Fruit fly (Drosophila melanogaster) whole organism, embryonic: ENCODE data around the gene Eip63E.

Experiments
- ATbp ChIP-seq: fragments of 200-800 bp; sonication (Bioruptor generic); optimal IDR thresholded peaks from 2 replicates; lab custom pipeline; 2017; ENCODE audit warnings: missing biosample characterization, mild to moderate bottlenecking, missing genetic modification characterization, missing genetic modification reagents
- Abd-B ChIP-seq: fragments of 200-800 bp; sonication (Bioruptor generic); optimal IDR thresholded peaks from 2 replicates; lab custom pipeline; 2018; ENCODE audit warnings: missing biosample characterization, mild to moderate bottlenecking, missing genetic modification characterization, moderate library complexity
- Asciz ChIP-seq: fragments of 200-800 bp; sonication (Bioruptor generic); optimal IDR thresholded peaks from 2 replicates; lab custom pipeline; 2017; ENCODE audit warnings: missing biosample characterization, mild to moderate bottlenecking, missing genetic modification characterization, missing genetic modification reagents
- Atf-2 ChIP-seq: fragments of 200-800 bp; sonication (Bioruptor generic); optimal IDR thresholded peaks from 2 replicates; lab custom pipeline; 2016; ENCODE audit warnings: missing biosample characterization, missing genetic modification characterization
- Bteb2 ChIP-seq: fragments of 200-800 bp; sonication (Bioruptor generic); optimal IDR thresholded peaks from 2 replicates; lab custom pipeline; 2016; ENCODE audit warnings: missing biosample characterization, missing genetic modification characterization
- CG10431 ChIP-seq: fragments of 200-800 bp; sonication (Bioruptor generic); optimal IDR thresholded peaks from 3 replicates; lab custom pipeline; 2018; ENCODE audit warnings: missing biosample characterization, mild to moderate bottlenecking, missing genetic modification characterization
- CG14441 ChIP-seq: fragments of 200-800 bp; sonication (Bioruptor generic); IDR thresholded peaks from 2 replicates; pipeline ENCODE4 v1.3.6; 2022; ENCODE audit warnings: missing biosample characterization, missing genetic modification characterization
- CG15601 ChIP-seq: fragments of 200-800 bp; sonication (Bioruptor generic); optimal IDR thresholded peaks from 3 replicates; lab custom pipeline; 2019; ENCODE audit warnings: missing biosample characterization, mild to moderate bottlenecking, missing genetic modification characterization, moderate library complexity
- CG17568 ChIP-seq: fragments of 200-800 bp; sonication (Bioruptor generic); optimal IDR thresholded peaks from 2 replicates; lab custom pipeline; 2018; ENCODE audit warnings: missing biosample characterization, mild to moderate bottlenecking, missing genetic modification characterization, moderate library complexity
- CG30020 ChIP-seq: fragments of 200-800 bp; optimal IDR thresholded peaks from 2 replicates; lab custom pipeline; 2019; ENCODE audit warnings: missing biosample characterization, mild to moderate bottlenecking, missing genetic modification characterization, moderate library complexity
- CG3281 ChIP-seq: fragments of 200-800 bp; sonication (Bioruptor generic); optimal IDR thresholded peaks from 3 replicates; lab custom pipeline; 2017; ENCODE audit warnings: missing biosample characterization, mild to moderate bottlenecking, missing genetic modification characterization
- CG4854 ChIP-seq: fragments of 200-800 bp; sonication (Bioruptor generic); optimal IDR thresholded peaks from 2 replicates; lab custom pipeline; 2016; ENCODE audit warnings: missing biosample characterization, missing genetic modification characterization, inconsistent platforms
- CG7271 ChIP-seq: fragments of 200-800 bp; sonication (Bioruptor generic); optimal IDR thresholded peaks from 2 replicates; lab custom pipeline; 2018; ENCODE audit warnings: missing biosample characterization, mild to moderate bottlenecking, missing genetic modification characterization, moderate library complexity
- CG9437 ChIP-seq: fragments of 200-800 bp; sonication (Bioruptor generic); optimal IDR thresholded peaks from 2 replicates; lab custom pipeline; 2018; ENCODE audit warnings: missing biosample characterization, mild to moderate bottlenecking, missing genetic modification characterization
- CkIIα-i1 ChIP-seq: fragments of 200-800 bp; sonication (Bioruptor generic); IDR thresholded peaks from 2 replicates; pipeline ENCODE4 v1.3.6; 2022; ENCODE audit warnings: missing biosample characterization, missing genetic modification characterization
- E2f2 ChIP-seq: fragments of 200-800 bp; sonication (Bioruptor generic); IDR thresholded peaks from 2 replicates; pipeline ENCODE4 v1.3.6; 2022; ENCODE audit warnings: missing biosample characterization, missing genetic modification characterization
- Fer1 ChIP-seq: fragments of 200-800 bp; sonication (Bioruptor generic); optimal IDR thresholded peaks from 2 replicates; lab custom pipeline; 2017; ENCODE audit warnings: missing biosample characterization, mild to moderate bottlenecking, missing genetic modification characterization
- Fer2 ChIP-seq: fragments of 200-800 bp; sonication (Bioruptor generic); optimal IDR thresholded peaks from 2 replicates; lab custom pipeline; 2018; ENCODE audit warnings: missing biosample characterization, mild to moderate bottlenecking, missing genetic modification characterization, moderate library complexity
- Hey ChIP-seq: fragments of 200-800 bp; sonication (Bioruptor generic); optimal IDR thresholded peaks from 3 replicates; lab custom pipeline; 2018; ENCODE audit warnings: missing biosample characterization, mild to moderate bottlenecking, missing genetic modification characterization
- Hmx ChIP-seq: fragments of 200-800 bp; sonication (Bioruptor generic); optimal IDR thresholded peaks from 2 replicates; lab custom pipeline; 2016; ENCODE audit warnings: missing biosample characterization, missing genetic modification characterization
- Hsf ChIP-seq: fragments of 200-800 bp; sonication (Bioruptor generic); optimal IDR thresholded peaks from 3 replicates; lab custom pipeline; 2016; ENCODE audit warnings: missing biosample characterization, missing genetic modification characterization
- Jarid2 ChIP-seq: fragments of 200-800 bp; sonication (Bioruptor generic); optimal IDR thresholded peaks from 3 replicates; lab custom pipeline; 2017; ENCODE audit warnings: mild to moderate bottlenecking, missing biosample characterization, missing genetic modification reagents, missing genetic modification characterization
- Myb ChIP-seq: fragments of 200-800 bp; sonication (Bioruptor generic); optimal IDR thresholded peaks from 2 replicates; lab custom pipeline; 2016; ENCODE audit warnings: missing biosample characterization, missing genetic modification characterization
- NK7.1 ChIP-seq: fragments of 200-800 bp; sonication (Bioruptor generic); optimal IDR thresholded peaks from 3 replicates; lab custom pipeline; 2016; ENCODE audit warnings: missing biosample characterization, missing genetic modification characterization
- Ptx1 ChIP-seq: fragments of 200-800 bp; sonication (Bioruptor generic); IDR thresholded peaks from 2 replicates; pipeline ENCODE4 v1.3.6; 2022; ENCODE audit warnings: missing biosample characterization, missing genetic modification characterization
- Rfx ChIP-seq: fragments of 200-800 bp; sonication (Bioruptor generic); IDR thresholded peaks from 2 replicates; pipeline ENCODE4 v1.3.6; 2022; ENCODE audit warnings: missing biosample characterization, missing genetic modification characterization
- Sox100B ChIP-seq: fragments of 200-800 bp; sonication (Bioruptor generic); optimal IDR thresholded peaks from 3 replicates; lab custom pipeline; 2018; ENCODE audit warnings: missing biosample characterization, mild to moderate bottlenecking, missing genetic modification characterization
- Tbp ChIP-seq: fragments of >200 bp; optimal IDR thresholded peaks from 2 replicates; lab custom pipeline; 2018; ENCODE audit warnings: missing biosample characterization, missing genetic modification characterization
- Trl ChIP-seq, 3 experiments: fragments of >200 bp in 2 of 3; fragments of 200-800 bp in 1 of 3; sonication (Bioruptor generic) in 1 of 3; optimal IDR thresholded peaks; 2 replicates in 1 of 3; 3 replicates in 2 of 3; lab custom pipeline; 2016 to 2017; ENCODE audit warnings: missing biosample characterization in 1 of 3, missing genetic modification characterization in 1 of 3
- Usf ChIP-seq: fragments of 200-800 bp; sonication (Bioruptor generic); optimal IDR thresholded peaks from 2 replicates; lab custom pipeline; 2017; ENCODE audit warnings: missing genotype, missing biosample characterization, missing genetic modification characterization
- aop ChIP-seq: fragments of 200-800 bp; sonication (Bioruptor generic); IDR thresholded peaks from 2 replicates; pipeline ENCODE4 v1.3.6; 2022; ENCODE audit warnings: missing biosample characterization, missing genetic modification characterization
- bcd ChIP-seq: fragments of 200-800 bp; sonication (Bioruptor generic); optimal IDR thresholded peaks from 2 replicates; lab custom pipeline; 2017; ENCODE audit warnings: missing biosample characterization, mild to moderate bottlenecking, missing genetic modification characterization
- cad ChIP-seq: fragments of >200 bp; optimal IDR thresholded peaks from 2 replicates; lab custom pipeline; 2017; ENCODE audit warnings: missing biosample characterization, missing genetic modification characterization
- ci ChIP-seq: fragments of 200-800 bp; sonication (Bioruptor generic); IDR thresholded peaks from 3 replicates; pipeline ENCODE4 v1.3.6; 2022; ENCODE audit warnings: missing biosample characterization, missing genetic modification characterization
- cwo ChIP-seq: fragments of 200-800 bp; sonication (Bioruptor generic); optimal IDR thresholded peaks from 3 replicates; lab custom pipeline; 2017; ENCODE audit warnings: missing biosample characterization, missing genetic modification characterization, mild to moderate bottlenecking, moderate library complexity, missing genetic modification reagents
- dpn ChIP-seq, 2 experiments: fragments of 200-800 bp; sonication (Bioruptor generic); optimal IDR thresholded peaks; 3 replicates each; lab custom pipeline; 2016; ENCODE audit warnings: missing biosample characterization in 2 of 2, missing genetic modification characterization in 2 of 2
- en ChIP-seq: fragments of 200-800 bp; sonication (Bioruptor generic); optimal IDR thresholded peaks from 2 replicates; lab custom pipeline; 2016; ENCODE audit warnings: missing biosample characterization, missing genetic modification characterization
- gcm2 ChIP-seq: fragments of 200-800 bp; sonication (Bioruptor generic); optimal IDR thresholded peaks from 2 replicates; lab custom pipeline; 2016; ENCODE audit warnings: missing biosample characterization, missing genetic modification characterization
- gt ChIP-seq: fragments of 200-800 bp; sonication (Bioruptor generic); IDR thresholded peaks from 2 replicates; pipeline ENCODE4 v1.3.6; 2022; ENCODE audit warnings: missing biosample characterization, missing genetic modification characterization
- h ChIP-seq: fragments of >200 bp; optimal IDR thresholded peaks from 2 replicates; lab custom pipeline; 2017
- hth ChIP-seq: fragments of >200 bp; optimal IDR thresholded peaks from 2 replicates; lab custom pipeline; 2017; ENCODE audit warnings: inconsistent platforms
- kah ChIP-seq: fragments of 200-800 bp; sonication (Bioruptor generic); optimal IDR thresholded peaks from 2 replicates; lab custom pipeline; 2018; ENCODE audit warnings: missing biosample characterization, mild to moderate bottlenecking, missing genetic modification characterization
- otp ChIP-seq: fragments of 200-800 bp; sonication (Bioruptor generic); IDR thresholded peaks from 3 replicates; pipeline ENCODE4, ENCODE4 v1.3.6; 2022; ENCODE audit warnings: missing biosample characterization, missing genetic modification characterization
- pan ChIP-seq, 4 experiments: fragments of >200 bp in 3 of 4; fragments of 200-800 bp in 1 of 4; sonication (Bioruptor generic) in 1 of 4; optimal IDR thresholded peaks in 3 of 4; IDR thresholded peaks in 1 of 4; 2 replicates each; pipeline versions ENCODE4 v1.3.6 to Lab custom; 2017 to 2022; ENCODE audit warnings: missing biosample characterization in 2 of 4, missing genetic modification characterization in 2 of 4, mixed read lengths in 1 of 4
- psq ChIP-seq: fragments of 200-800 bp; sonication (Bioruptor generic); optimal IDR thresholded peaks from 2 replicates; lab custom pipeline; 2017; ENCODE audit warnings: missing biosample characterization, missing genetic modification characterization
- sc ChIP-seq, 3 experiments: fragments of >200 bp in 2 of 3; fragments of 200-800 bp in 1 of 3; sonication (Bioruptor generic) in 1 of 3; optimal IDR thresholded peaks; 2 replicates in 2 of 3; 3 replicates in 1 of 3; lab custom pipeline; 2017; ENCODE audit warnings: mild to moderate bottlenecking in 1 of 3, missing biosample characterization in 1 of 3, missing genetic modification characterization in 1 of 3, missing genetic modification reagents in 1 of 3
- sob ChIP-seq: fragments of 200-800 bp; sonication (Bioruptor generic); IDR thresholded peaks from 2 replicates; pipeline ENCODE4 v1.3.6; 2022; ENCODE audit warnings: missing biosample characterization, missing genetic modification characterization
- stc ChIP-seq: fragments of 200-800 bp; sonication (Bioruptor generic); IDR thresholded peaks from 2 replicates; pipeline ENCODE4 v1.3.6; 2022; ENCODE audit warnings: missing biosample characterization, missing genetic modification characterization
- zf30C ChIP-seq: fragments of 200-800 bp; sonication (Bioruptor generic); optimal IDR thresholded peaks from 3 replicates; lab custom pipeline; 2018; ENCODE audit warnings: missing biosample characterization, mild to moderate bottlenecking, missing genetic modification characterization

The Eip63E gene

DNA sequence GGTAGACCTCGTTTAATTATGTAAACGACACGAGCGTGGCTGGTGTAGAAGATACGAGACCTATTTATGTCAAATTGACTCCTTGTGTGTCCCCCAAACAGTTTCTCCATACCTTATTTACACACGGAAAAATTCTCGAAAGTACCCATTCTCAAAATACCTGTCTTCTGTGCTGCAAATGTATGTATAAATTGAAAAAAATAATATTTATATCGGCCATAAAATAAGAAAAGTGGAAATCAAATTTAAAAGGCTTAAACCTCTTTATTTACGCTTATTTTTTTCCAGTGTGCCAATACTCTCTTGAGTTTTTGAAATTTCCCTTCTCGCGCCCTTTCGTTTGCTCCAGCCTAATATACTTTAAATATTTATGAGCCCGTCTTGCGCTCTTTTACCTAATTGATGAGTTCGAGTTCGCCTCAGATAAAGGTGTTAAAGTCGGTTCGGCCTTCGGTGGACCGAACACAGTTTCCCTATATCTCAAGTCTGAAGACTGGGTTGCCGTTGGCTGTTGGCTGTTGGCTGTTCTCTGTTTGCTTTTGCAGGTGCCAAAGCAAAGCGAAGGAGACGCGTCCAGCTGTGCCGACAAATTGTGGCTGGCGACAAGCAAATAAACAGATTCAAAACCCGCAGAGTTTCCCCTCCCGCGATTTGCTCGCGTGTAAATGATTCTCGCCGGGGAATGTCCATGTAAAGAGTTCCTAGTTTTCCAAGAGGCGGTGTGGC, 123.2 kb downstream of the Eip63E start (continued):
- TF ChIP-seq CG17568 (GFP tag; lab: Kevin White, UChicago) = peak; percentile 19
- no peak for TF ChIP-seq Trl (optimal IDR thresholded peaks at IDR 0.05; lab: Kevin White, UChicago)
- peak; percentile 68 for TF ChIP-seq Trl (GFP tag; optimal IDR thresholded peaks at IDR 0.05; lab: Kevin White, UChicago)
- peak; percentile 50; the same call in 1 of the 2 replicates for TF ChIP-seq Ptx1 (GFP tag; lab: Robert Waterston, UW)
- no peak for TF ChIP-seq Fer2 (tag; lab: Kevin White, UChicago)
- no peak for TF ChIP-seq NK7.1
- TF ChIP-seq Hmx (GFP tag; lab: Kevin White, UChicago) = peak; percentile 54
- TF ChIP-seq Tbp = no peak
- TF ChIP-seq Usf (GFP tag; lab: Kevin White, UChicago) = peak; percentile 65
- TF ChIP-seq aop (GFP tag; lab: Robert Waterston, UW) = no peak; the same call in 1 of the 2 replicates
- TF ChIP-seq sc (optimal IDR thresholded peaks at IDR 0.05; lab: Kevin White, UChicago) = no peak
- TF ChIP-seq sc (GFP tag; optimal IDR thresholded peaks at IDR 0.05; lab: Kevin White, UChicago) = peak; percentile 80
- no peak for TF ChIP-seq cwo (GFP tag; lab: Kevin White, UChicago)
- no peak for TF ChIP-seq Rfx
- peak; percentile 78 for TF ChIP-seq ATbp (GFP tag; lab: Kevin White, UChicago)
- TF ChIP-seq kah (GFP tag; lab: Kevin White, UChicago) = peak; percentile 9
- TF ChIP-seq CG15601 = peak; percentile 83
- TF ChIP-seq gt (GFP tag; lab: Robert Waterston, UW) = 0 out of 2 replicates have a peak, but pooled peaks have one; percentile 24
- peak; percentile 65 to 80 for TF ChIP-seq dpn (GFP tag; optimal IDR thresholded peaks at IDR 0.05; lab: Kevin White, UChicago)
- TF ChIP-seq CG14441 (GFP tag; lab: Robert Waterston, UW) = peak; percentile 49
- peak; percentile 69; the same call in 2 of the 3 replicates for TF ChIP-seq otp (GFP tag; lab: Robert Waterston, UW)
- TF ChIP-seq zf30C (GFP tag; lab: Kevin White, UChicago) = peak; percentile 85
- peak; percentile 68 for TF ChIP-seq Abd-B (GFP tag; lab: Kevin White, UChicago)
- TF ChIP-seq E2f2 (GFP tag; lab: Robert Waterston, UW) = no peak; the same call in 1 of the 2 replicates
- peak; percentile 57 for TF ChIP-seq gcm2
- TF ChIP-seq pan (optimal IDR thresholded peaks at IDR 0.05; lab: Kevin White, UChicago) = no peak
- peak in 1 of 2 experiments; percentile 59 for TF ChIP-seq pan (GFP tag; optimal IDR thresholded peaks at IDR 0.05 in 1 of 2, IDR thresholded peaks at IDR 0.05 in 1 of 2)
- peak; percentile 28 for TF ChIP-seq CG9437 (GFP tag; lab: Kevin White, UChicago)
- no peak for TF ChIP-seq Hey (tag; lab: Kevin White, UChicago)
- TF ChIP-seq Hsf (GFP tag; lab: Kevin White, UChicago) = peak; percentile 71
- TF ChIP-seq CG10431 (GFP tag; lab: Kevin White, UChicago) = peak; percentile 68
- no peak for TF ChIP-seq cad
- TF ChIP-seq CG3281 (GFP tag; lab: Kevin White, UChicago) = no peak
- TF ChIP-seq CG7271 (tag; lab: Kevin White, UChicago) = no peak
- TF ChIP-seq CG30020 (tag; lab: Kevin White, UChicago) = peak; percentile 37
- TF ChIP-seq hth = peak; percentile 33
- peak; percentile 17 for TF ChIP-seq CG4854 (GFP tag; lab: Kevin White, UChicago)
- TF ChIP-seq Bteb2 (GFP tag; lab: Kevin White, UChicago) = peak; percentile 27
- peak; percentile 78 for TF ChIP-seq Asciz (GFP tag; lab: Kevin White, UChicago)
- TF ChIP-seq Sox100B (GFP tag; lab: Kevin White, UChicago) = peak; percentile 53
- TF ChIP-seq CkIIα-i1 (GFP tag; lab: Robert Waterston, UW) = no peak
- no peak for TF ChIP-seq Fer1
- peak; percentile 68 for TF ChIP-seq stc (GFP tag; lab: Robert Waterston, UW)
- TF ChIP-seq Atf-2 (GFP tag; lab: Kevin White, UChicago) = peak; percentile 53
- TF ChIP-seq psq (GFP tag; lab: Kevin White, UChicago) = peak; percentile 67
- TF ChIP-seq Myb (GFP tag; lab: Kevin White, UChicago) = peak; percentile 27
- peak; percentile 65 for TF ChIP-seq bcd (GFP tag; lab: Kevin White, UChicago)
- peak; percentile 85 for TF ChIP-seq ci (GFP tag; lab: Robert Waterston, UW)
- no peak for TF ChIP-seq h (lab: Kevin White, UChicago)
- peak; percentile 36; the same call in 1 of the 2 replicates for TF ChIP-seq sob (GFP tag; lab: Robert Waterston, UW)
- TF ChIP-seq Jarid2 (GFP tag; lab: Kevin White, UChicago) = peak; percentile 27
- peak; percentile 28 for TF ChIP-seq en (GFP tag; lab: Kevin White, UChicago)
